Fruit fly (Drosophila melanogaster) whole organism, embryonic: Measurements from ENCODE around the gene CG10254.

Experiments used
- Adf1 ChIP-seq: fragments of 200-800 bp; sonication (Bioruptor generic); IDR thresholded peaks from 2 replicates; pipeline ENCODE4 v1.3.6; 2022; ENCODE audit warnings: missing biosample characterization, missing genetic modification characterization
- Awh ChIP-seq: fragments of 200-800 bp; sonication (Bioruptor generic); IDR thresholded peaks from 2 replicates; pipeline ENCODE4, ENCODE4 v1.3.6; 2022; ENCODE audit warnings: missing biosample characterization, missing genetic modification characterization
- B-H2 ChIP-seq: fragments of 200-800 bp; sonication (Bioruptor generic); optimal IDR thresholded peaks from 2 replicates; lab custom pipeline; 2018; ENCODE audit warnings: missing biosample characterization, mild to moderate bottlenecking, missing genetic modification characterization
- BtbVII ChIP-seq: fragments of 200-800 bp; sonication (Bioruptor generic); optimal IDR thresholded peaks from 3 replicates; lab custom pipeline; 2017; ENCODE audit warnings: missing biosample characterization, mild to moderate bottlenecking, missing genetic modification characterization
- CG10321 ChIP-seq: fragments of 200-800 bp; sonication (Bioruptor generic); IDR thresholded peaks from 2 replicates; pipeline ENCODE4 v1.3.6; 2022; ENCODE audit warnings: missing biosample characterization, missing genetic modification characterization
- CG11504 ChIP-seq: fragments of 200-800 bp; sonication (Bioruptor generic); optimal IDR thresholded peaks from 3 replicates; lab custom pipeline; 2019; ENCODE audit warnings: missing biosample characterization, mild to moderate bottlenecking, missing genetic modification characterization, moderate library complexity
- CG12071 ChIP-seq: fragments of 200-800 bp; sonication (Bioruptor generic); optimal IDR thresholded peaks from 3 replicates; lab custom pipeline; 2018; ENCODE audit warnings: missing biosample characterization, mild to moderate bottlenecking, missing genetic modification characterization
- CG12391 ChIP-seq: fragments of 200-800 bp; sonication (Bioruptor generic); optimal IDR thresholded peaks from 3 replicates; lab custom pipeline; 2018; ENCODE audit warnings: missing biosample characterization, mild to moderate bottlenecking, missing genetic modification characterization, moderate library complexity
- CG13624 ChIP-seq: fragments of 200-800 bp; sonication (Bioruptor generic); optimal IDR thresholded peaks from 2 replicates; lab custom pipeline; 2016; ENCODE audit warnings: missing biosample characterization, missing genetic modification characterization
- CG15601 ChIP-seq: fragments of 200-800 bp; sonication (Bioruptor generic); optimal IDR thresholded peaks from 3 replicates; lab custom pipeline; 2019; ENCODE audit warnings: missing biosample characterization, mild to moderate bottlenecking, missing genetic modification characterization, moderate library complexity
- CG1647 ChIP-seq: fragments of 200-800 bp; sonication (Bioruptor generic); optimal IDR thresholded peaks from 3 replicates; lab custom pipeline; 2016; ENCODE audit warnings: missing biosample characterization, missing genetic modification characterization
- CG17829 ChIP-seq: fragments of 200-800 bp; optimal IDR thresholded peaks from 2 replicates; lab custom pipeline; 2019; ENCODE audit warnings: missing biosample characterization, mild to moderate bottlenecking, missing genetic modification characterization, moderate library complexity
- CG1792 ChIP-seq: fragments of 200-800 bp; sonication (Bioruptor generic); optimal IDR thresholded peaks from 2 replicates; lab custom pipeline; 2016; ENCODE audit warnings: missing biosample characterization, missing genetic modification characterization
- CG18599 ChIP-seq: fragments of 200-800 bp; sonication (Bioruptor generic); optimal IDR thresholded peaks from 3 replicates; lab custom pipeline; 2017; ENCODE audit warnings: missing biosample characterization, missing genetic modification characterization, mild to moderate bottlenecking, moderate library complexity, missing genetic modification reagents
- CG18764 ChIP-seq: fragments of 200-800 bp; sonication (Bioruptor generic); optimal IDR thresholded peaks from 3 replicates; lab custom pipeline; 2016; ENCODE audit warnings: missing biosample characterization, missing genetic modification characterization
- CG2199 ChIP-seq: fragments of 200-800 bp; sonication (Bioruptor generic); IDR thresholded peaks from 3 replicates; pipeline ENCODE4 v1.3.6; 2022; ENCODE audit warnings: missing biosample characterization, missing genetic modification characterization
- CG34224 ChIP-seq: fragments of 200-800 bp; sonication (Bioruptor generic); IDR thresholded peaks from 3 replicates; pipeline ENCODE4 v1.3.6; 2022; ENCODE audit warnings: missing biosample characterization, missing genetic modification characterization; ENCODE audit not compliant: partially characterized antibody
- CG3838 ChIP-seq: fragments of 200-800 bp; sonication (Bioruptor generic); optimal IDR thresholded peaks from 3 replicates; lab custom pipeline; 2016; ENCODE audit warnings: missing biosample characterization, missing genetic modification characterization
- CG3847 ChIP-seq: fragments of 200-800 bp; sonication (Bioruptor generic); IDR thresholded peaks from 2 replicates; pipeline ENCODE4 v1.3.6; 2022; ENCODE audit warnings: missing biosample characterization, missing genetic modification characterization
- CG43689 ChIP-seq: fragments of 200-800 bp; sonication (Bioruptor generic); IDR thresholded peaks from 2 replicates; pipeline ENCODE4 v1.3.6; 2022; ENCODE audit warnings: missing biosample characterization, missing genetic modification characterization
- CG4404 ChIP-seq: fragments of 200-800 bp; sonication (Bioruptor generic); IDR thresholded peaks from 2 replicates; pipeline ENCODE4 v1.3.6; 2022; ENCODE audit warnings: missing biosample characterization, missing genetic modification characterization
- CG4854 ChIP-seq: fragments of 200-800 bp; sonication (Bioruptor generic); optimal IDR thresholded peaks from 2 replicates; lab custom pipeline; 2016; ENCODE audit warnings: missing biosample characterization, missing genetic modification characterization, inconsistent platforms
- CG6689 ChIP-seq: fragments of 200-800 bp; sonication (Bioruptor generic); IDR thresholded peaks from 2 replicates; pipeline ENCODE4 v1.3.6; 2022; ENCODE audit warnings: missing biosample characterization, missing genetic modification characterization
- CG6813 ChIP-seq: fragments of 200-800 bp; sonication (Bioruptor generic); optimal IDR thresholded peaks from 2 replicates; lab custom pipeline; 2017; ENCODE audit warnings: missing biosample characterization, missing genetic modification characterization, mild to moderate bottlenecking, moderate library complexity, missing genetic modification reagents
- CG7357 ChIP-seq: fragments of 200-800 bp; sonication (Bioruptor generic); IDR thresholded peaks from 3 replicates; pipeline ENCODE4 v1.3.6; 2022; ENCODE audit warnings: missing biosample characterization, missing genetic modification characterization
- CG9876 ChIP-seq: fragments of 200-800 bp; sonication (Bioruptor generic); optimal IDR thresholded peaks from 2 replicates; lab custom pipeline; 2016; ENCODE audit warnings: missing biosample characterization, missing genetic modification characterization
- HHEX ChIP-seq: fragments of 200-800 bp; sonication (Bioruptor generic); optimal IDR thresholded peaks from 3 replicates; lab custom pipeline; 2017; ENCODE audit warnings: missing biosample characterization, mild to moderate bottlenecking, missing genetic modification characterization, missing genetic modification reagents
- HmgZ ChIP-seq: fragments of 200-800 bp; sonication (Bioruptor generic); optimal IDR thresholded peaks from 2 replicates; lab custom pipeline; 2018; ENCODE audit warnings: missing biosample characterization, mild to moderate bottlenecking, missing genetic modification characterization
- Hsf ChIP-seq: fragments of 200-800 bp; sonication (Bioruptor generic); optimal IDR thresholded peaks from 3 replicates; lab custom pipeline; 2016; ENCODE audit warnings: missing biosample characterization, missing genetic modification characterization
- Mes4 ChIP-seq: fragments of 200-800 bp; sonication (Bioruptor generic); optimal IDR thresholded peaks from 2 replicates; lab custom pipeline; 2016; ENCODE audit warnings: missing biosample characterization, missing genetic modification characterization
- Sox102F ChIP-seq: fragments of 200-800 bp; sonication (Bioruptor generic); optimal IDR thresholded peaks from 2 replicates; lab custom pipeline; 2018; ENCODE audit warnings: missing biosample characterization, mild to moderate bottlenecking, missing genetic modification characterization, moderate library complexity
- Spps ChIP-seq: fragments of 200-800 bp; sonication (Bioruptor generic); optimal IDR thresholded peaks from 2 replicates; lab custom pipeline; 2018; ENCODE audit warnings: missing biosample characterization, mild to moderate bottlenecking, missing genetic modification characterization
- Ssrp ChIP-seq: fragments of 200-800 bp; sonication (Bioruptor generic); optimal IDR thresholded peaks from 2 replicates; lab custom pipeline; 2018; ENCODE audit warnings: missing biosample characterization, mild to moderate bottlenecking, missing genetic modification characterization, moderate library complexity
- ap ChIP-seq: fragments of 200-800 bp; sonication (Bioruptor generic); IDR thresholded peaks from 2 replicates; pipeline ENCODE4 v1.3.6; 2022; ENCODE audit warnings: missing biosample characterization, missing genetic modification characterization
- ato ChIP-seq: fragments of 200-800 bp; sonication (Bioruptor generic); IDR thresholded peaks from 2 replicates; pipeline ENCODE4 v1.3.6; 2022; ENCODE audit warnings: missing biosample characterization, missing genetic modification characterization; ENCODE audit not compliant: partially characterized antibody
- cad ChIP-seq: fragments of >200 bp; optimal IDR thresholded peaks from 2 replicates; lab custom pipeline; 2017; ENCODE audit warnings: missing biosample characterization, missing genetic modification characterization
- cg ChIP-seq: fragments of 200-800 bp; sonication (Bioruptor generic); optimal IDR thresholded peaks from 3 replicates; lab custom pipeline; 2019; ENCODE audit warnings: missing biosample characterization, mild to moderate bottlenecking, missing genetic modification characterization, moderate library complexity
- cwo ChIP-seq: fragments of 200-800 bp; sonication (Bioruptor generic); optimal IDR thresholded peaks from 3 replicates; lab custom pipeline; 2017; ENCODE audit warnings: missing biosample characterization, missing genetic modification characterization, mild to moderate bottlenecking, moderate library complexity, missing genetic modification reagents
- dimm ChIP-seq: fragments of 200-800 bp; sonication (Bioruptor generic); IDR thresholded peaks from 2 replicates; pipeline ENCODE4 v1.3.6; 2022; ENCODE audit warnings: missing biosample characterization, missing genetic modification characterization
- fd64A ChIP-seq: fragments of 200-800 bp; sonication (Bioruptor generic); optimal IDR thresholded peaks from 3 replicates; lab custom pipeline; 2018; ENCODE audit warnings: missing biosample characterization, mild to moderate bottlenecking, missing genetic modification characterization
- gsb-n ChIP-seq: fragments of 200-800 bp; sonication (Bioruptor generic); optimal IDR thresholded peaks from 3 replicates; lab custom pipeline; 2018; ENCODE audit warnings: missing biosample characterization, mild to moderate bottlenecking, missing genetic modification characterization
- inv ChIP-seq: fragments of 200-800 bp; sonication (Bioruptor generic); IDR thresholded peaks from 2 replicates; pipeline ENCODE4 v1.3.6; 2022; ENCODE audit warnings: missing biosample characterization, missing genetic modification characterization; ENCODE audit not compliant: partially characterized antibody
- knrl ChIP-seq: fragments of 200-800 bp; sonication (Bioruptor generic); IDR thresholded peaks from 3 replicates; pipeline ENCODE4 v1.3.6; 2022; ENCODE audit warnings: missing biosample characterization, missing genetic modification characterization; ENCODE audit not compliant: partially characterized antibody
- lilli ChIP-seq: fragments of 200-800 bp; sonication (Bioruptor generic); optimal IDR thresholded peaks from 3 replicates; lab custom pipeline; 2016; ENCODE audit warnings: missing biosample characterization, missing genetic modification characterization
- lmd ChIP-seq: fragments of 200-800 bp; sonication (Bioruptor generic); IDR thresholded peaks from 2 replicates; pipeline ENCODE4 v1.3.6; 2022; ENCODE audit warnings: missing biosample characterization, missing genetic modification characterization
- mam ChIP-seq: fragments of 200-800 bp; sonication (Bioruptor generic); optimal IDR thresholded peaks from 3 replicates; lab custom pipeline; 2016; ENCODE audit warnings: missing biosample characterization, missing genetic modification characterization
- sim ChIP-seq: fragments of 200-800 bp; sonication (Bioruptor generic); IDR thresholded peaks from 2 replicates; pipeline ENCODE4 v1.3.6; 2022; ENCODE audit warnings: missing biosample characterization, missing genetic modification characterization
- ssp ChIP-seq: fragments of 200-800 bp; sonication (Bioruptor generic); IDR thresholded peaks from 2 replicates; pipeline ENCODE4 v1.3.6; 2022; ENCODE audit warnings: missing biosample characterization, missing genetic modification characterization
- toy ChIP-seq: fragments of 200-800 bp; sonication (Bioruptor generic); IDR thresholded peaks from 2 replicates; pipeline ENCODE4 v1.3.6; 2022; ENCODE audit warnings: missing biosample characterization, missing genetic modification characterization
- zf30C ChIP-seq: fragments of 200-800 bp; sonication (Bioruptor generic); optimal IDR thresholded peaks from 3 replicates; lab custom pipeline; 2018; ENCODE audit warnings: missing biosample characterization, mild to moderate bottlenecking, missing genetic modification characterization

Gene CG10254

DNA sequence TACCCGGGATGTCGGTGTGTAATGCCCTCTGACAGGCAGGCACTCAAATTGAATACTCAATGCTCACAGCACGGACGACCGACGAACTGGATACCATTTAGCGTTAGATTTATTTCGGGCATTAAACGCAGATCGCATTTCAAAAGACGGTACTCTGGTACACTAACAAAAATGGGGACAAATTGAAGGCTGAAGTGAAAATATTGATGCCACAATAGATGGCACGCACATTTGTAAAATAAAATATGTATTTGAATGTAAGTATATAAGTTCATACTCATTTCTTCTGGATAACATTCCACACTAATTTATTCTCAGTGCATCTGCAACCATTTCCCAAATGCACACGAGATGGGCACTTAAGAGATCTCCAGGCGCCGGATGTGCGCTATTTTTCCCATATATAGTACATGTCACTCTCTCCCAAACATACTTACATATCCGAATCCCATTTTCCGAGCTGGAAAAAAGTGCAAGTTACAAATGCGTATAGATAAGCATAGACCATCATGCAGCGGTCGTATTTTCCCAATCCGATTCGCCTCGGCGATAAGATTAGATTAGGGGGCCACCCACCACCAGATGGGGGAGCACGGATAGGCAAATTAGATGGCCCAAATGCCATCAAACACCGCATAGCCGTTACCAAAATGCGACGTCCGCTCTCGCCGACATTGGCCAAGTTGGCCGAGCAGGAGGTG is 14.9 kb upstream of the CG10254 start, which contains the start of gene CG10301 (continued):
- TF ChIP-seq cg (GFP tag; lab: Kevin White, UChicago) = no peak
- TF ChIP-seq CG12391 = peak; percentile 72
- TF ChIP-seq lilli = peak; percentile 39
- TF ChIP-seq Ssrp (tag; lab: Kevin White, UChicago) = peak; percentile 66
- TF ChIP-seq dimm (GFP tag; lab: Robert Waterston, UW) = no peak; the same call in 1 of the 2 replicates
- TF ChIP-seq Adf1 (GFP tag; lab: Robert Waterston, UW) = no peak
- TF ChIP-seq CG13624 = no peak
- TF ChIP-seq lmd (GFP tag; lab: Robert Waterston, UW) = peak; percentile 62
- peak; percentile 32 for TF ChIP-seq CG18599 (GFP tag; lab: Kevin White, UChicago)
- TF ChIP-seq CG11504 = peak; percentile 67
- peak; percentile 4 for TF ChIP-seq fd64A (GFP tag; lab: Kevin White, UChicago)
- peak; percentile 28 for TF ChIP-seq Spps (tag; lab: Kevin White, UChicago)
- TF ChIP-seq CG18764 (GFP tag; lab: Kevin White, UChicago) = peak; percentile 47
- no peak for TF ChIP-seq inv (GFP tag; lab: Robert Waterston, UW)
- no peak for TF ChIP-seq CG9876 (GFP tag; lab: Kevin White, UChicago)
- TF ChIP-seq knrl (GFP tag; lab: Robert Waterston, UW) = no peak
- no peak for TF ChIP-seq cad
- TF ChIP-seq CG1647 (GFP tag; lab: Kevin White, UChicago) = peak; percentile 25
- TF ChIP-seq HHEX (GFP tag; lab: Kevin White, UChicago) = peak; percentile 12
- TF ChIP-seq CG4404 (GFP tag; lab: Robert Waterston, UW) = peak; percentile 84
- TF ChIP-seq ssp (GFP tag; lab: Robert Waterston, UW) = peak; percentile 36; the same call in 1 of the 2 replicates
- TF ChIP-seq Awh (GFP tag; lab: Robert Waterston, UW) = peak; percentile 52
- TF ChIP-seq CG17829 = peak; percentile 74
- no peak for TF ChIP-seq BtbVII (GFP tag; lab: Kevin White, UChicago)
- TF ChIP-seq CG4854 (GFP tag; lab: Kevin White, UChicago) = no peak
- no peak for TF ChIP-seq CG3847 (GFP tag; lab: Robert Waterston, UW)
- TF ChIP-seq CG6813 (GFP tag; lab: Kevin White, UChicago) = peak; percentile 29
- peak; percentile 31; the same call in 1 of the 2 replicates for TF ChIP-seq sim (GFP tag; lab: Robert Waterston, UW)
- TF ChIP-seq CG3838 = no peak
- no peak for TF ChIP-seq CG1792 (GFP tag; lab: Kevin White, UChicago)
- no peak for TF ChIP-seq Mes4
- no peak for TF ChIP-seq CG34224
- TF ChIP-seq HmgZ (tag; lab: Kevin White, UChicago) = no peak
- no peak for TF ChIP-seq CG43689
- TF ChIP-seq zf30C = peak; percentile 81
- TF ChIP-seq toy = no peak
- 0 out of 3 replicates have a peak, but pooled peaks have one; percentile 31 for TF ChIP-seq CG7357
- peak; percentile 48 for TF ChIP-seq gsb-n (tag; lab: Kevin White, UChicago)
- TF ChIP-seq B-H2 (GFP tag; lab: Kevin White, UChicago) = no peak
- TF ChIP-seq CG15601 = peak; percentile 67
- TF ChIP-seq Hsf (GFP tag; lab: Kevin White, UChicago) = peak; percentile 68
- peak; percentile 59 for TF ChIP-seq CG6689
- 0 out of 2 replicates have a peak, but pooled peaks have one; percentile 39 for TF ChIP-seq ap (GFP tag; lab: Robert Waterston, UW)
- no peak for TF ChIP-seq CG10321
- TF ChIP-seq CG2199 (GFP tag; lab: Robert Waterston, UW) = no peak
- TF ChIP-seq cwo (GFP tag; lab: Kevin White, UChicago) = no peak
- TF ChIP-seq ato (GFP tag; lab: Robert Waterston, UW) = no peak
- TF ChIP-seq CG12071 (GFP tag; lab: Kevin White, UChicago) = no peak
- TF ChIP-seq Sox102F (GFP tag; lab: Kevin White, UChicago) = peak; percentile 70
- peak; percentile 13 for TF ChIP-seq mam
